Worm (Caenorhabditis elegans): ENCODE measurements around the gene his-40.

DNA sequence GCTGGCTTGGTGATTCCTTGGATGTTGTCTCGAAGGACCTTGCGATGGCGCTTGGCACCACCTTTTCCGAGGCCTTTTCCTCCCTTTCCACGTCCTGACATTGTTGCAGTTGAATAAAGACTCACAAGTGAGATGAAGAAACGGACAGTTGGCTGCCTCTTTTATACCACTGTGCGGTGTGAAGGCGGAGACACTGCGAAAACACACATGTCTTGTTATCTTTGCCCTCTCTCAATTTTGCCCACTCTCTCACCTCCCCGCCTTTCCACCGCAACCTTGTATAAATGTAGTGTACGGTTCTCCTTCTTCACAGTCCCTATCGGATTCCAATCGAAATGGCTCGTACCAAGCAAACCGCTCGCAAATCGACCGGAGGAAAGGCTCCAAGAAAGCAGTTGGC, at the start of gene his-40, which contains the start of gene his-38:
- TF ChIP-seq scrt-1 (GFP tag; IDR thresholded peaks at IDR 0.05) (peak; percentile 8; the same call in 1 of the 2 replicates), ceh-13 (GFP tag; optimal IDR thresholded peaks at IDR 0.05) (no peak), ama-1 (optimal IDR thresholded peaks at IDR 0.05) (no peak), hmg-4 (GFP tag; optimal IDR thresholded peaks at IDR 0.05) (no peak), B0310.2 (tag; optimal IDR thresholded peaks at IDR 0.05) (no peak), hmbx-1 (tag; optimal IDR thresholded peaks at IDR 0.05) (no peak), tra-4 (tag; optimal IDR thresholded peaks at IDR 0.05) (no peak), flt-1 (GFP tag; IDR thresholded peaks at IDR 0.05) (no peak), sea-1 (GFP tag; conservative IDR thresholded peaks at IDR 0.05) (no peak), tbx-37 (GFP tag; conservative IDR thresholded peaks at IDR 0.05) (no peak), aly-1 (tag; optimal IDR thresholded peaks at IDR 0.05) (no peak), pes-1 (GFP tag; IDR thresholded peaks at IDR 0.05) (no peak), ets-7 (tag; optimal IDR thresholded peaks at IDR 0.05) (no peak)

All from whole organism, early embryonic.